Worm (Caenorhabditis elegans): ENCODE measurements around the gene ntr-2.

- TF ChIP-seq vab-15 (tag; optimal IDR thresholded peaks at IDR 0.05) (no peak), nhr-237 (tag; optimal IDR thresholded peaks at IDR 0.05) (no peak), ama-1 (optimal IDR thresholded peaks at IDR 0.05) (no peak), ceh-8 (GFP tag; optimal IDR thresholded peaks at IDR 0.05) (no peak), ztf-11 (tag; optimal IDR thresholded peaks at IDR 0.05) (no peak), mdl-1 (tag; optimal IDR thresholded peaks at IDR 0.05) (no peak), mab-9 (GFP tag; IDR thresholded peaks at IDR 0.05) (no peak), mep-1 (tag; optimal IDR thresholded peaks at IDR 0.05) (no peak), skn-1 (tag; optimal IDR thresholded peaks at IDR 0.05) (no peak), efl-1 (optimal IDR thresholded peaks at IDR 0.05) (no peak), efl-1 (GFP tag; optimal IDR thresholded peaks at IDR 0.05 in 1 of 2) (no peak), nhr-47 (tag; optimal IDR thresholded peaks at IDR 0.05) (no peak), tbx-2 (tag; optimal IDR thresholded peaks at IDR 0.05) (no peak)
These were observed 21.4 kb downstream of the ntr-2 start for ce11 chrX:14907257-14907801.
